Worm (Caenorhabditis elegans) whole organism, L4/young adult: Measurements from ENCODE around the gene taf-7.2.

Experiments
- W03F9.2 ChIP-seq: fragments of 150-350 bp; optimal IDR thresholded peaks from 2 replicates; lab custom pipeline; 2014; ENCODE audit warnings: missing biosample characterization, missing genetic modification characterization
- dao-5 ChIP-seq: sonication (generic microtip); optimal IDR thresholded peaks from 2 replicates; lab custom pipeline; 2016; ENCODE audit warnings: missing genotype, missing genetic modification characterization, moderate library complexity, missing compliant biosample characterization
- him-1 ChIP-seq: sonication (generic microtip); optimal IDR thresholded peaks from 2 replicates; lab custom pipeline; 2016; ENCODE audit warnings: missing genotype, missing genetic modification reagents, missing genetic modification characterization, missing compliant biosample characterization

DNA sequence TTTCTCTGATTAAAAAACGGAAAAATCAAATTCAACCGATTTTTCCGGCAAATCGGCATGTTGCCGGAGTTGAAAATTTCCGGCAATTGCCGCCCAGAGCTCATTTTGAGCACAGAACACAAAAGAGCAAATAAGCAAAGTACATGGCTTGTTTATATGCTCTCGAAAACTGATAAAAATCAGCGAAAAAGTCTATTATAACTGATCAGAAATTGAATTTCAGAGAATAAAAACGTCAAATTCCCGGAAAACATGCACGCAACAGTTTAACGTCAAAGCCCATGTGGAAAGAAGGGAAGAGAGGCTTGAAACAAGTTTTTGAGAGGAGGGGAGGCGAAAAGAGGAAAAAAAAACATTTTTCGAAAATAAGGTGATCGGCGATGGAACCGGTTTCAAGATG lies 4.4 kb downstream of the taf-7.2 start:
- TF ChIP-seq dao-5 (tag; lab: Kevin White, UChicago) (no peak), him-1 (tag; lab: Kevin White, UChicago) (no peak), W03F9.2 (tag; lab: Kevin White, UChicago) (no peak)
